Fruit fly (Drosophila melanogaster) whole organism, embryonic: ENCODE results near the gene Nxf3.

Experiments
- Abd-B ChIP-seq: fragments of 200-800 bp; sonication (Bioruptor generic); optimal IDR thresholded peaks from 2 replicates; lab custom pipeline; 2018; ENCODE audit warnings: missing biosample characterization, mild to moderate bottlenecking, missing genetic modification characterization, moderate library complexity
- B-H2 ChIP-seq: fragments of 200-800 bp; sonication (Bioruptor generic); optimal IDR thresholded peaks from 2 replicates; lab custom pipeline; 2018; ENCODE audit warnings: missing biosample characterization, mild to moderate bottlenecking, missing genetic modification characterization
- CG11085 ChIP-seq: fragments of 200-800 bp; sonication (Bioruptor generic); IDR thresholded peaks from 2 replicates; pipeline ENCODE4 v1.3.6; 2022; ENCODE audit warnings: missing biosample characterization, missing genetic modification characterization
- CG13123 ChIP-seq: fragments of 200-800 bp; sonication (Bioruptor generic); optimal IDR thresholded peaks from 2 replicates; lab custom pipeline; 2016; ENCODE audit warnings: missing biosample characterization, missing genetic modification characterization
- CG15011 ChIP-seq: fragments of 200-800 bp; sonication (Bioruptor generic); optimal IDR thresholded peaks from 3 replicates; lab custom pipeline; 2018; ENCODE audit warnings: missing biosample characterization, mild to moderate bottlenecking, missing genetic modification characterization
- CG15514 ChIP-seq: fragments of 200-800 bp; sonication (Bioruptor generic); optimal IDR thresholded peaks from 3 replicates; lab custom pipeline; 2017; ENCODE audit warnings: missing biosample characterization, missing genetic modification characterization, mild to moderate bottlenecking, moderate library complexity, missing genetic modification reagents
- CG1602 ChIP-seq: fragments of 200-800 bp; sonication (Bioruptor generic); optimal IDR thresholded peaks from 3 replicates; lab custom pipeline; 2016; ENCODE audit warnings: missing biosample characterization, missing genetic modification characterization
- CG16815 ChIP-seq: fragments of 200-800 bp; sonication (Bioruptor generic); optimal IDR thresholded peaks from 3 replicates; lab custom pipeline; 2017; ENCODE audit warnings: missing biosample characterization, mild to moderate bottlenecking, missing genetic modification characterization
- CG17361 ChIP-seq: fragments of 200-800 bp; sonication (Bioruptor generic); IDR thresholded peaks from 3 replicates; pipeline ENCODE4 v1.3.6; 2022; ENCODE audit warnings: missing biosample characterization, missing genetic modification characterization
- CG18599 ChIP-seq: fragments of 200-800 bp; sonication (Bioruptor generic); optimal IDR thresholded peaks from 3 replicates; lab custom pipeline; 2017; ENCODE audit warnings: missing biosample characterization, missing genetic modification characterization, mild to moderate bottlenecking, moderate library complexity, missing genetic modification reagents
- CG3163 ChIP-seq: fragments of 200-800 bp; sonication (Bioruptor generic); optimal IDR thresholded peaks from 3 replicates; lab custom pipeline; 2016; ENCODE audit warnings: missing biosample characterization, missing genetic modification characterization
- CG3726 ChIP-seq: fragments of 200-800 bp; sonication (Bioruptor generic); IDR thresholded peaks from 3 replicates; pipeline ENCODE4, ENCODE4 v1.3.6; 2022; ENCODE audit warnings: missing biosample characterization, missing genetic modification characterization
- CG6765 ChIP-seq: fragments of 200-800 bp; sonication (Bioruptor generic); optimal IDR thresholded peaks from 3 replicates; lab custom pipeline; 2017; ENCODE audit warnings: missing biosample characterization, mild to moderate bottlenecking, missing genetic modification characterization
- CG7271 ChIP-seq: fragments of 200-800 bp; sonication (Bioruptor generic); optimal IDR thresholded peaks from 2 replicates; lab custom pipeline; 2018; ENCODE audit warnings: missing biosample characterization, mild to moderate bottlenecking, missing genetic modification characterization, moderate library complexity
- CG7357 ChIP-seq: fragments of 200-800 bp; sonication (Bioruptor generic); IDR thresholded peaks from 3 replicates; pipeline ENCODE4 v1.3.6; 2022; ENCODE audit warnings: missing biosample characterization, missing genetic modification characterization
- Dll ChIP-seq: fragments of 200-800 bp; sonication (Bioruptor generic); IDR thresholded peaks from 4 replicates; pipeline ENCODE4 v1.3.6; 2022; ENCODE audit warnings: missing biosample characterization, missing genetic modification characterization; ENCODE audit not compliant: partially characterized antibody
- Ets65A ChIP-seq: fragments of 200-800 bp; sonication (Bioruptor generic); peaks from one replicate; lab custom pipeline; 2016; ENCODE audit warnings: missing biosample characterization, missing genetic modification characterization
- HLH3B ChIP-seq: fragments of 200-800 bp; sonication (Bioruptor generic); IDR thresholded peaks from 2 replicates; pipeline ENCODE4 v1.3.6; 2022; ENCODE audit warnings: missing biosample characterization, missing genetic modification characterization
- Hmr ChIP-seq: fragments of 200-800 bp; sonication (Bioruptor generic); optimal IDR thresholded peaks from 3 replicates; lab custom pipeline; 2017; ENCODE audit warnings: mild to moderate bottlenecking, missing biosample characterization, missing genetic modification reagents, missing genetic modification characterization
- NFAT ChIP-seq: fragments of 200-800 bp; sonication (Bioruptor generic); IDR thresholded peaks from 2 replicates; pipeline ENCODE4 v1.3.6; 2022; ENCODE audit warnings: missing biosample characterization, missing genetic modification characterization
- Six4 ChIP-seq: fragments of 200-800 bp; sonication (Bioruptor generic); optimal IDR thresholded peaks from 2 replicates; lab custom pipeline; 2016; ENCODE audit warnings: missing biosample characterization, missing genetic modification characterization
- Sox100B ChIP-seq: fragments of 200-800 bp; sonication (Bioruptor generic); optimal IDR thresholded peaks from 3 replicates; lab custom pipeline; 2018; ENCODE audit warnings: missing biosample characterization, mild to moderate bottlenecking, missing genetic modification characterization
- Trl ChIP-seq, 3 experiments: fragments of >200 bp in 2 of 3; fragments of 200-800 bp in 1 of 3; sonication (Bioruptor generic) in 1 of 3; optimal IDR thresholded peaks; 2 replicates in 1 of 3; 3 replicates in 2 of 3; lab custom pipeline; 2016 to 2017; ENCODE audit warnings: missing biosample characterization in 1 of 3, missing genetic modification characterization in 1 of 3
- bigmax ChIP-seq: fragments of 200-800 bp; sonication (Bioruptor generic); optimal IDR thresholded peaks from 2 replicates; lab custom pipeline; 2018; ENCODE audit warnings: missing biosample characterization, mild to moderate bottlenecking, missing genetic modification characterization
- bowl ChIP-seq: fragments of 200-800 bp; sonication (Bioruptor generic); IDR thresholded peaks from 2 replicates; pipeline ENCODE4 v1.3.6; 2022; ENCODE audit warnings: missing biosample characterization, missing genetic modification characterization
- bsh ChIP-seq, 2 experiments: fragments of 200-800 bp; sonication (Bioruptor generic); optimal IDR thresholded peaks; 2 replicates each; lab custom pipeline; 2017 to 2018; ENCODE audit warnings: mild to moderate bottlenecking in 2 of 2, missing biosample characterization in 2 of 2, missing genetic modification characterization in 2 of 2, moderate library complexity in 1 of 2
- cato ChIP-seq: fragments of 200-800 bp; sonication (Bioruptor generic); optimal IDR thresholded peaks from 2 replicates; lab custom pipeline; 2016; ENCODE audit warnings: missing biosample characterization, missing genetic modification characterization, borderline replicate concordance
- cg ChIP-seq: fragments of 200-800 bp; sonication (Bioruptor generic); optimal IDR thresholded peaks from 3 replicates; lab custom pipeline; 2019; ENCODE audit warnings: missing biosample characterization, mild to moderate bottlenecking, missing genetic modification characterization, moderate library complexity
- chn ChIP-seq: fragments of 200-800 bp; sonication (Bioruptor generic); optimal IDR thresholded peaks from 2 replicates; lab custom pipeline; 2016; ENCODE audit warnings: missing biosample characterization, missing genetic modification characterization
- cwo ChIP-seq: fragments of 200-800 bp; sonication (Bioruptor generic); optimal IDR thresholded peaks from 3 replicates; lab custom pipeline; 2017; ENCODE audit warnings: missing biosample characterization, missing genetic modification characterization, mild to moderate bottlenecking, moderate library complexity, missing genetic modification reagents
- dmrt99B ChIP-seq: fragments of 200-800 bp; sonication (Bioruptor generic); optimal IDR thresholded peaks from 2 replicates; lab custom pipeline; 2018; ENCODE audit warnings: missing biosample characterization, mild to moderate bottlenecking, missing genetic modification characterization, moderate library complexity
- dysf ChIP-seq: fragments of 200-800 bp; sonication (Bioruptor generic); IDR thresholded peaks from 3 replicates; pipeline ENCODE4 v1.3.6; 2022; ENCODE audit warnings: missing biosample characterization, missing genetic modification characterization
- en ChIP-seq: fragments of 200-800 bp; sonication (Bioruptor generic); optimal IDR thresholded peaks from 2 replicates; lab custom pipeline; 2016; ENCODE audit warnings: missing biosample characterization, missing genetic modification characterization
- fd96Cb ChIP-seq: fragments of 200-800 bp; sonication (Bioruptor generic); optimal IDR thresholded peaks from 2 replicates; lab custom pipeline; 2018; ENCODE audit warnings: missing biosample characterization, mild to moderate bottlenecking, missing genetic modification characterization, moderate library complexity
- fu2 ChIP-seq: fragments of 200-800 bp; sonication (Bioruptor generic); optimal IDR thresholded peaks from 2 replicates; lab custom pipeline; 2016; ENCODE audit warnings: missing biosample characterization, missing genetic modification characterization
- grn ChIP-seq: fragments of 200-800 bp; sonication (Bioruptor generic); optimal IDR thresholded peaks from 3 replicates; lab custom pipeline; 2017; ENCODE audit warnings: missing biosample characterization, missing genetic modification characterization
- h ChIP-seq: fragments of >200 bp; optimal IDR thresholded peaks from 2 replicates; lab custom pipeline; 2017
- hkb ChIP-seq, 2 experiments: fragments of 200-800 bp in 1 of 2; fragments of >200 bp in 1 of 2; sonication (Bioruptor generic) in 1 of 2; IDR thresholded peaks in 1 of 2; optimal IDR thresholded peaks in 1 of 2; 2 replicates each; pipeline versions ENCODE4 v1.3.6 to Lab custom; 2017 to 2022; ENCODE audit warnings: missing biosample characterization in 1 of 2, missing genetic modification characterization in 1 of 2
- jing ChIP-seq: fragments of 200-800 bp; sonication (Bioruptor generic); optimal IDR thresholded peaks from 2 replicates; lab custom pipeline; 2018; ENCODE audit warnings: missing biosample characterization, mild to moderate bottlenecking, missing genetic modification characterization
- lab ChIP-seq: fragments of 200-800 bp; sonication (Bioruptor generic); optimal IDR thresholded peaks from 3 replicates; lab custom pipeline; 2017; ENCODE audit warnings: missing biosample characterization, missing genetic modification characterization, mild to moderate bottlenecking, moderate library complexity, missing genetic modification reagents
- mam ChIP-seq: fragments of 200-800 bp; sonication (Bioruptor generic); optimal IDR thresholded peaks from 3 replicates; lab custom pipeline; 2016; ENCODE audit warnings: missing biosample characterization, missing genetic modification characterization
- nom ChIP-seq: fragments of 200-800 bp; sonication (Bioruptor generic); optimal IDR thresholded peaks from 2 replicates; lab custom pipeline; 2017; ENCODE audit warnings: missing biosample characterization, missing genetic modification characterization, mild to moderate bottlenecking, moderate library complexity, missing genetic modification reagents
- pfk ChIP-seq: fragments of 200-800 bp; sonication (Bioruptor generic); optimal IDR thresholded peaks from 2 replicates; lab custom pipeline; 2018; ENCODE audit warnings: missing biosample characterization, mild to moderate bottlenecking, missing genetic modification characterization, moderate library complexity
- repo ChIP-seq: fragments of 200-800 bp; sonication (Bioruptor generic); optimal IDR thresholded peaks from 2 replicates; lab custom pipeline; 2016; ENCODE audit warnings: missing biosample characterization, missing genetic modification characterization
- sima ChIP-seq: fragments of 200-800 bp; sonication (Bioruptor generic); optimal IDR thresholded peaks from 2 replicates; lab custom pipeline; 2016; ENCODE audit warnings: missing biosample characterization, missing genetic modification characterization
- sisA ChIP-seq: fragments of 200-800 bp; sonication (Bioruptor generic); IDR thresholded peaks from 2 replicates; pipeline ENCODE4 v1.3.6; 2022; ENCODE audit warnings: missing biosample characterization, missing genetic modification characterization
- slp2 ChIP-seq: fragments of 200-800 bp; sonication (Bioruptor generic); optimal IDR thresholded peaks from 2 replicates; lab custom pipeline; 2016; ENCODE audit warnings: missing biosample characterization, missing genetic modification characterization
- toy ChIP-seq: fragments of 200-800 bp; sonication (Bioruptor generic); IDR thresholded peaks from 2 replicates; pipeline ENCODE4 v1.3.6; 2022; ENCODE audit warnings: missing biosample characterization, missing genetic modification characterization
- ttk ChIP-seq: fragments of 200-800 bp; sonication (Bioruptor generic); IDR thresholded peaks from 2 replicates; pipeline ENCODE4 v2.1.2; 2022; ENCODE audit warnings: missing biosample characterization, missing genetic modification characterization

The Nxf3 gene

DNA sequence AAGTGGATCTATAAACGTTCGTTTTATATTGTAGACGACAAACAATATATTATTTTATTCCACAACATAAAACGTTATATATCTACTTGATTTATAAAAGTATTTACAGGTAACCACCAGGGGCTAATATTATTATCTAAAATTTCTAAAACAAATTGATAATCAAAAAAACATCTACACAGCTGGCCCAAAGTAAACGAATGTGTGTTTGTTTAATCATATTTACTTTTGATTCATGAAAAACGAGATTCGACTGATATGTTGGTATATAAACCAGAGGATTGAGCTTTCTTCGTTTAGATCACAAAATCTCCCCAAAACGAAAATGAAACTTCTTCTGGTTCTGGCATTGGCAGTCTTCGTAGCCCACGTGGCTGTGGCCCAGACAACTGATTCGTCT is 21.3 kb downstream of the Nxf3 start, which contains the start of gene CG17362 (continued):
- no peak for TF ChIP-seq CG16815
- TF ChIP-seq h (lab: Kevin White, UChicago), result no peak
- TF ChIP-seq hkb (optimal IDR thresholded peaks at IDR 0.05; lab: Kevin White, UChicago), result no peak
- TF ChIP-seq hkb (GFP tag; IDR thresholded peaks at IDR 0.05; lab: Robert Waterston, UW), result no peak
- no peak for TF ChIP-seq Abd-B (GFP tag; lab: Kevin White, UChicago)
- TF ChIP-seq cato, result no peak
- TF ChIP-seq lab (GFP tag; lab: Kevin White, UChicago), result peak; percentile 80
- TF ChIP-seq Hmr (GFP tag; lab: Kevin White, UChicago), result peak; percentile 37
- no peak for TF ChIP-seq Dll
- no peak for TF ChIP-seq CG11085 (GFP tag; lab: Robert Waterston, UW)
- TF ChIP-seq repo (GFP tag; lab: Kevin White, UChicago), result no peak
- no peak for TF ChIP-seq CG17361 (GFP tag; lab: Robert Waterston, UW)
- no peak for TF ChIP-seq toy (GFP tag; lab: Robert Waterston, UW)
- TF ChIP-seq dmrt99B (tag; lab: Kevin White, UChicago), result no peak
- peak; percentile 4 for TF ChIP-seq B-H2 (GFP tag; lab: Kevin White, UChicago)
- peak; percentile 21 for TF ChIP-seq CG6765 (GFP tag; lab: Kevin White, UChicago)
- peak; percentile 41 for TF ChIP-seq Ets65A (GFP tag; lab: Kevin White, UChicago)
- no peak for TF ChIP-seq slp2 (GFP tag; lab: Kevin White, UChicago)
- TF ChIP-seq nom (GFP tag; lab: Kevin White, UChicago), result no peak
- TF ChIP-seq CG15011 (GFP tag; lab: Kevin White, UChicago), result peak; percentile 13

- TF ChIP-seq Six4 (GFP tag; lab: Kevin White, UChicago) (no peak), lab (GFP tag; lab: Kevin White, UChicago) (peak; percentile 41), CG13123 (GFP tag; lab: Kevin White, UChicago) (no peak), bigmax (GFP tag; lab: Kevin White, UChicago) (no peak), CG3726 (GFP tag; lab: Robert Waterston, UW) (no peak), sisA (GFP tag; lab: Robert Waterston, UW) (no peak), CG7357 (GFP tag; lab: Robert Waterston, UW) (no peak), Sox100B (GFP tag; lab: Kevin White, UChicago) (no peak), sima (no peak), jing (GFP tag; lab: Kevin White, UChicago) (no peak), CG18599 (GFP tag; lab: Kevin White, UChicago) (peak; percentile 21), mam (no peak), bowl (GFP tag; lab: Robert Waterston, UW) (no peak)
Observed at dm6 chr3L:13987578-13987977, 22.6 kb downstream of the Nxf3 start, which contains the start of gene CG9040. Gene CG9040, plus strand, starts transcription at chr3L:13987878.

dm6 chr3L:13991314-13991713 is 26.3 kb downstream of the Nxf3 start:
- TF ChIP-seq CG7271 (no peak), NFAT (GFP tag; lab: Robert Waterston, UW) (peak; percentile 18; the same call in 1 of the 2 replicates), bsh (GFP tag; optimal IDR thresholded peaks at IDR 0.05; lab: Kevin White, UChicago) (no peak), HLH3B (no peak), Trl (optimal IDR thresholded peaks at IDR 0.05; lab: Kevin White, UChicago) (peak; percentile 31 to 58), Trl (GFP tag; optimal IDR thresholded peaks at IDR 0.05; lab: Kevin White, UChicago) (no peak), pfk (GFP tag; lab: Kevin White, UChicago) (no peak), fu2 (no peak), CG15514 (GFP tag; lab: Kevin White, UChicago) (no peak), CG1602 (GFP tag; lab: Kevin White, UChicago) (no peak), en (no peak), grn (no peak), chn (GFP tag; lab: Kevin White, UChicago) (no peak), dysf (GFP tag; lab: Robert Waterston, UW) (no peak), cwo (GFP tag; lab: Kevin White, UChicago) (no peak), CG3163 (GFP tag; lab: Kevin White, UChicago) (no peak), hkb (optimal IDR thresholded peaks at IDR 0.05; lab: Kevin White, UChicago) (no peak), hkb (GFP tag; IDR thresholded peaks at IDR 0.05; lab: Robert Waterston, UW) (no peak), ttk (GFP tag; lab: Robert Waterston, UW) (no peak), fd96Cb (tag; lab: Kevin White, UChicago) (no peak), cg (GFP tag; lab: Kevin White, UChicago) (no peak)
